Worm (Caenorhabditis elegans) whole organism, young adult: ENCODE results near the gene fbxb-50.

Source experiments
- B0035.1 ChIP-seq: sonication (generic microtip); optimal IDR thresholded peaks from 2 replicates; lab custom pipeline; 2016; ENCODE audit warnings: missing genetic modification characterization, mild to moderate bottlenecking, missing compliant biosample characterization, missing genotype, missing genetic modification reagents
- D2030.7 ChIP-seq: fragments of 200-800 bp; sonication (Bioruptor generic); IDR thresholded peaks from 2 replicates; pipeline ENCODE4 v1.3.6; 2022; ENCODE audit warnings: missing genetic modification reagents, missing genetic modification characterization, missing compliant biosample characterization
- F33H1.4 ChIP-seq: fragments of 200-800 bp; sonication (Bioruptor generic); IDR thresholded peaks from 2 replicates; pipeline ENCODE4 v1.3.6; 2022; ENCODE audit warnings: missing genetic modification reagents, missing genetic modification characterization, missing compliant biosample characterization
- F49E8.2 ChIP-seq: sonication (generic microtip); optimal IDR thresholded peaks from 3 replicates; lab custom pipeline; 2017; ENCODE audit warnings: missing genetic modification characterization, mild to moderate bottlenecking, missing compliant biosample characterization, antibody characterized with exemption, moderate library complexity; ENCODE audit not compliant: insufficient read depth
- K11D2.4 ChIP-seq: fragments of 200-800 bp; sonication (Bioruptor generic); IDR thresholded peaks from 2 replicates; pipeline ENCODE4 v1.3.6; 2022; ENCODE audit warnings: missing genetic modification reagents, missing genetic modification characterization, missing compliant biosample characterization
- Y53F4B.3 ChIP-seq: fragments of 200-800 bp; sonication (Bioruptor generic); IDR thresholded peaks from 2 replicates; pipeline ENCODE4 v1.3.6; 2022; ENCODE audit warnings: missing genetic modification reagents, missing genetic modification characterization, missing compliant biosample characterization
- Y67H2A.10 ChIP-seq: fragments of 200-800 bp; sonication (Bioruptor generic); conservative IDR thresholded peaks from 2 replicates; pipeline ENCODE4 v1.3.6; 2022; ENCODE audit warnings: missing genetic modification reagents, missing genetic modification characterization, missing compliant biosample characterization
- akir-1 ChIP-seq: fragments of 200-800 bp; sonication (Bioruptor generic); optimal IDR thresholded peaks from 2 replicates; lab custom pipeline; 2018; ENCODE audit warnings: mild to moderate bottlenecking, missing genetic modification characterization, moderate library complexity, missing compliant biosample characterization
- attf-3 ChIP-seq: fragments of 200-800 bp; sonication (Bioruptor generic); conservative IDR thresholded peaks from 2 replicates; pipeline ENCODE4 v1.3.6; 2022; ENCODE audit warnings: missing genetic modification reagents, missing genetic modification characterization, missing compliant biosample characterization
- ceh-40 ChIP-seq: fragments of 200-800 bp; sonication (Bioruptor generic); IDR thresholded peaks from 2 replicates; pipeline ENCODE4 v1.3.6; 2022; ENCODE audit warnings: missing genetic modification characterization, missing compliant biosample characterization
- ceh-58 ChIP-seq: fragments of 200-800 bp; sonication (Bioruptor generic); IDR thresholded peaks from 2 replicates; pipeline ENCODE4 v1.3.6; 2022; ENCODE audit warnings: missing genetic modification characterization, missing compliant biosample characterization
- chd-7 ChIP-seq: sonication (generic microtip); optimal IDR thresholded peaks from 2 replicates; lab custom pipeline; 2016; ENCODE audit warnings: mild to moderate bottlenecking, missing genetic modification characterization, moderate library complexity, missing compliant biosample characterization
- dox-1 ChIP-seq: fragments of 200-800 bp; sonication (Bioruptor generic); IDR thresholded peaks from 2 replicates; pipeline ENCODE4 v1.3.6; 2022; ENCODE audit warnings: missing genetic modification reagents, missing genetic modification characterization, missing compliant biosample characterization
- egrh-3 ChIP-seq: fragments of 200-800 bp; sonication (Bioruptor generic); IDR thresholded peaks from 2 replicates; pipeline ENCODE4 v1.3.6; 2022; ENCODE audit warnings: missing genetic modification reagents, missing genetic modification characterization, missing compliant biosample characterization
- ekl-4 ChIP-seq: fragments of 200-800 bp; sonication (Bioruptor generic); IDR thresholded peaks from 2 replicates; pipeline ENCODE4 v1.3.6; 2022; ENCODE audit warnings: missing genetic modification reagents, missing genetic modification characterization, missing compliant biosample characterization
- hlh-12 ChIP-seq: sonication (generic microtip); optimal IDR thresholded peaks from 2 replicates; lab custom pipeline; 2016; ENCODE audit warnings: missing genetic modification characterization, missing compliant biosample characterization
- hsf-1 ChIP-seq: fragments of 200-800 bp; sonication (Bioruptor generic); IDR thresholded peaks from 2 replicates; pipeline ENCODE4 v1.3.6; 2022; ENCODE audit warnings: missing genetic modification reagents, missing genetic modification characterization, missing compliant biosample characterization
- lin-40 ChIP-seq: sonication (generic microtip); optimal IDR thresholded peaks from 2 replicates; lab custom pipeline; 2016; ENCODE audit warnings: missing genetic modification characterization, mild to moderate bottlenecking, missing compliant biosample characterization, missing genotype, missing genetic modification reagents
- lsl-1 ChIP-seq: fragments of 200-800 bp; sonication (Bioruptor generic); optimal IDR thresholded peaks from 2 replicates; lab custom pipeline; 2018; ENCODE audit warnings: mild to moderate bottlenecking, missing genetic modification characterization, moderate library complexity, missing compliant biosample characterization
- lsy-27 ChIP-seq: sonication (generic microtip); optimal IDR thresholded peaks from 2 replicates; lab custom pipeline; 2017; ENCODE audit warnings: missing genetic modification characterization, mild to moderate bottlenecking, missing compliant biosample characterization, antibody characterized with exemption, missing genotype, borderline replicate concordance; ENCODE audit not compliant: insufficient read depth
- madf-8 ChIP-seq: fragments of 200-800 bp; sonication (Bioruptor generic); conservative IDR thresholded peaks from 2 replicates; pipeline ENCODE4 v1.3.6; 2022; ENCODE audit warnings: missing genetic modification reagents, missing genetic modification characterization, missing compliant biosample characterization
- nfyb-1 ChIP-seq: fragments of 200-800 bp; sonication (Bioruptor generic); IDR thresholded peaks from 2 replicates; pipeline ENCODE4 v1.3.6; 2022; ENCODE audit warnings: missing genetic modification reagents, missing genetic modification characterization, missing compliant biosample characterization
- rcor-1 ChIP-seq: fragments of 200-800 bp; sonication (Bioruptor generic); IDR thresholded peaks from 2 replicates; pipeline ENCODE4 v1.3.6; 2022; ENCODE audit warnings: missing genetic modification reagents, missing genetic modification characterization, missing compliant biosample characterization
- rec-8 ChIP-seq, 2 experiments: sonication (generic microtip); optimal IDR thresholded peaks; 2 replicates each; lab custom pipeline; 2016; ENCODE audit warnings: mild to moderate bottlenecking in 2 of 2, missing genetic modification characterization in 2 of 2, missing genetic modification reagents in 2 of 2, missing genotype in 2 of 2, missing biosample characterization in 1 of 2, missing compliant biosample characterization in 1 of 2, moderate library complexity in 1 of 2
- snpc-3.4 ChIP-seq: sonication (generic microtip); optimal IDR thresholded peaks from 2 replicates; lab custom pipeline; 2017; ENCODE audit warnings: missing genetic modification characterization, mild to moderate bottlenecking, missing compliant biosample characterization, antibody characterized with exemption, moderate library complexity, missing genotype, missing genetic modification reagents
- sptf-2 ChIP-seq: fragments of 200-800 bp; sonication (Bioruptor generic); optimal IDR thresholded peaks from 2 replicates; lab custom pipeline; 2018; ENCODE audit warnings: mild to moderate bottlenecking, missing genetic modification characterization, missing compliant biosample characterization
- xnd-1 ChIP-seq: sonication (generic microtip); optimal IDR thresholded peaks from 2 replicates; lab custom pipeline; 2016; ENCODE audit warnings: missing genotype, missing genetic modification reagents, missing genetic modification characterization, missing compliant biosample characterization
- zfh-2 ChIP-seq: fragments of 200-800 bp; sonication (Bioruptor generic); conservative IDR thresholded peaks from 2 replicates; pipeline ENCODE4 v1.3.6; 2022; ENCODE audit warnings: missing genetic modification reagents, missing genetic modification characterization, missing compliant biosample characterization
- zim-3 ChIP-seq: sonication (generic microtip); optimal IDR thresholded peaks from 2 replicates; lab custom pipeline; 2017; ENCODE audit warnings: mild to moderate bottlenecking, missing genetic modification characterization, moderate library complexity, missing compliant biosample characterization

Gene fbxb-50

ce11 chrII:1600661-1601060 is 44.4 kb downstream of the fbxb-50 start, which contains the start of gene bath-26:
Gene bath-26, minus strand, starts transcription at chrII:1600761.
- TF ChIP-seq akir-1 (GFP tag; lab: Kevin White, UChicago) (no peak), xnd-1 (tag; lab: Kevin White, UChicago) (no peak), zfh-2 (GFP tag; lab: Robert Waterston, UW) (no peak), nfyb-1 (no peak), ekl-4 (no peak), madf-8 (GFP tag; lab: Robert Waterston, UW) (no peak), lsy-27 (tag; lab: Kevin White, UChicago) (no peak), Y67H2A.10 (GFP tag; lab: Robert Waterston, UW) (no peak), ceh-40 (no peak), lin-40 (tag; lab: Kevin White, UChicago) (no peak), rec-8 (tag; optimal IDR thresholded peaks at IDR 0.05; lab: Kevin White, UChicago) (no peak), snpc-3.4 (tag; lab: Kevin White, UChicago) (no peak)

ce11 chrII:1601507-1601906 is 45.3 kb downstream of the fbxb-50 start, which contains the start of gene bath-47:
Gene bath-47, plus strand, starts transcription at chrII:1601811.
- no peak for TF ChIP-seq F33H1.4 (GFP tag; lab: Robert Waterston, UW)
- no peak for TF ChIP-seq Y53F4B.3 (GFP tag; lab: Robert Waterston, UW)
- no peak for TF ChIP-seq chd-7
- no peak for TF ChIP-seq hlh-12 (tag; lab: Kevin White, UChicago)

ce11 chrII:1603049-1603448 is 46.8 kb downstream of the fbxb-50 start:
- TF ChIP-seq K11D2.4 (GFP tag; lab: Robert Waterston, UW) (no peak), ceh-40 (no peak), zim-3 (tag; lab: Kevin White, UChicago) (no peak), B0035.1 (tag; lab: Kevin White, UChicago) (no peak), D2030.7 (GFP tag; lab: Robert Waterston, UW) (no peak), zfh-2 (GFP tag; lab: Robert Waterston, UW) (peak; percentile 69), hsf-1 (GFP tag; lab: Robert Waterston, UW) (no peak), nfyb-1 (no peak), egrh-3 (GFP tag; lab: Robert Waterston, UW) (peak; percentile 50; the same call in 1 of the 2 replicates), rcor-1 (GFP tag; lab: Robert Waterston, UW) (no peak)

- TF ChIP-seq F49E8.2 (no peak), sptf-2 (GFP tag; lab: Kevin White, UChicago) (no peak)
Observed at ce11 chrII:1605010-1605409, 48.8 kb downstream of the fbxb-50 start.

- TF ChIP-seq ceh-58 (GFP tag; lab: Robert Waterston, UW) (no peak), B0035.1 (tag; lab: Kevin White, UChicago) (no peak), attf-3 (GFP tag; lab: Robert Waterston, UW) (no peak), dox-1 (GFP tag; lab: Robert Waterston, UW) (no peak), lsl-1 (GFP tag; lab: Kevin White, UChicago) (no peak)
- TF ChIP-seq, all 124 proteins: peak for 0
Observed at ce11 chrII:1606079-1606478, 49.8 kb downstream of the fbxb-50 start, which contains the start of gene bath-33. Gene bath-33, minus strand, starts transcription at chrII:1606179.
